Worm (Caenorhabditis elegans) whole organism, late embryonic: ENCODE data around the gene evl-14.

Source experiments
- nhr-11 ChIP-seq: fragments of 150-350 bp; optimal IDR thresholded peaks from 2 replicates; lab custom pipeline; 2014; ENCODE audit warnings: missing biosample characterization, missing genetic modification characterization
- nhr-232 ChIP-seq: sonication (generic microtip); optimal IDR thresholded peaks from 2 replicates; lab custom pipeline; 2016; ENCODE audit warnings: missing genetic modification characterization, missing compliant biosample characterization
- pag-3 ChIP-seq: sonication (generic microtip); optimal IDR thresholded peaks from 2 replicates; lab custom pipeline; 2016; ENCODE audit warnings: missing compliant biosample characterization, missing genetic modification characterization, borderline replicate concordance
- pqm-1 ChIP-seq: sonication (generic microtip); optimal IDR thresholded peaks from 2 replicates; lab custom pipeline; 2016; ENCODE audit warnings: missing genetic modification characterization, missing compliant biosample characterization
- sox-4 ChIP-seq: sonication (generic microtip); optimal IDR thresholded peaks from 2 replicates; lab custom pipeline; 2017; ENCODE audit warnings: mild to moderate bottlenecking, missing genetic modification characterization, inconsistent platforms, missing compliant biosample characterization

DNA sequence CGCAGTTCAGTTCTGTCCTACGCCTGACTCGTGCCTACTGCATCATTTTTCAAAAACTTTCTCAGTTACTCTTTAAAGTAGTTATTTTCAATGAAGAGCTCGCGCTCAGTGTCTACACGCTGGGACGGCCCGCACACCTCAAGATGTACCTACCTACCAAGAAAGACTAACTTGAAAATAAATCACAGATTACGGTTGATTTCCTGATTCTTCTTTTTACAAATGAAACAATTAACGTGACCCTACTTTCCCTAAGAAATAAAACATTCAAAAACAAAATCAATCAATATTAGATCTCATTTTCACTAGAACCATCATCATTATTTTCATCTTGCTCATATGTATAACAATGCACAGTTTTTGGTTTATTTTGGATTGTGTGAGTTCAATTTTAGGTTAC is 8.5 kb upstream of the evl-14 start, which contains the start of gene H38K22.7:
- TF ChIP-seq nhr-232 (no peak), sox-4 (tag; lab: Kevin White, UChicago) (no peak), pag-3 (tag; lab: Kevin White, UChicago) (no peak), pqm-1 (tag; lab: Kevin White, UChicago) (no peak), nhr-11 (tag; lab: Kevin White, UChicago) (no peak)
